Fruit fly (Drosophila melanogaster) whole organism, embryonic: ENCODE results near the gene Pax.

Experiments used
- CG10274 ChIP-seq: fragments of 200-800 bp; sonication (Bioruptor generic); optimal IDR thresholded peaks from 3 replicates; lab custom pipeline; 2017; ENCODE audit warnings: missing biosample characterization, mild to moderate bottlenecking, missing genetic modification characterization
- CG10959 ChIP-seq: fragments of 200-800 bp; sonication (Bioruptor generic); IDR thresholded peaks from 2 replicates; pipeline ENCODE4 v1.3.6; 2022; ENCODE audit warnings: missing biosample characterization, missing genetic modification characterization
- CG10979 ChIP-seq: fragments of 200-800 bp; sonication (Bioruptor generic); optimal IDR thresholded peaks from 2 replicates; lab custom pipeline; 2018; ENCODE audit warnings: missing biosample characterization, mild to moderate bottlenecking, missing genetic modification characterization, moderate library complexity
- CG11504 ChIP-seq: fragments of 200-800 bp; sonication (Bioruptor generic); optimal IDR thresholded peaks from 3 replicates; lab custom pipeline; 2019; ENCODE audit warnings: missing biosample characterization, mild to moderate bottlenecking, missing genetic modification characterization, moderate library complexity
- CG11723 ChIP-seq: fragments of 200-800 bp; sonication (Bioruptor generic); optimal IDR thresholded peaks from 2 replicates; lab custom pipeline; 2017; ENCODE audit warnings: missing biosample characterization, mild to moderate bottlenecking, missing genetic modification characterization
- CG12299 ChIP-seq: fragments of 200-800 bp; sonication (Bioruptor generic); optimal IDR thresholded peaks from 2 replicates; lab custom pipeline; 2018; ENCODE audit warnings: missing biosample characterization, mild to moderate bottlenecking, missing genetic modification characterization
- CG12659 ChIP-seq: fragments of 200-800 bp; sonication (Bioruptor generic); optimal IDR thresholded peaks from 3 replicates; lab custom pipeline; 2017; ENCODE audit warnings: mild to moderate bottlenecking, missing biosample characterization, missing genetic modification reagents, missing genetic modification characterization
- CG13123 ChIP-seq: fragments of 200-800 bp; sonication (Bioruptor generic); optimal IDR thresholded peaks from 2 replicates; lab custom pipeline; 2016; ENCODE audit warnings: missing biosample characterization, missing genetic modification characterization
- CG14710 ChIP-seq: fragments of 200-800 bp; sonication (Bioruptor generic); optimal IDR thresholded peaks from 3 replicates; lab custom pipeline; 2019; ENCODE audit warnings: missing biosample characterization, mild to moderate bottlenecking, missing genetic modification characterization, moderate library complexity
- CG15696 ChIP-seq: fragments of 200-800 bp; sonication (Bioruptor generic); optimal IDR thresholded peaks from 2 replicates; lab custom pipeline; 2019; ENCODE audit warnings: missing biosample characterization, mild to moderate bottlenecking, missing genetic modification characterization, moderate library complexity
- CG17385 ChIP-seq: fragments of 200-800 bp; sonication (Bioruptor generic); optimal IDR thresholded peaks from 3 replicates; lab custom pipeline; 2018; ENCODE audit warnings: missing biosample characterization, mild to moderate bottlenecking, missing genetic modification characterization
- CG18262 ChIP-seq: fragments of 200-800 bp; optimal IDR thresholded peaks from 3 replicates; lab custom pipeline; 2019; ENCODE audit warnings: missing biosample characterization, mild to moderate bottlenecking, missing genetic modification characterization, moderate library complexity
- CG18599 ChIP-seq: fragments of 200-800 bp; sonication (Bioruptor generic); optimal IDR thresholded peaks from 3 replicates; lab custom pipeline; 2017; ENCODE audit warnings: missing biosample characterization, missing genetic modification characterization, mild to moderate bottlenecking, moderate library complexity, missing genetic modification reagents
- CG2120 ChIP-seq: fragments of 200-800 bp; sonication (Bioruptor generic); optimal IDR thresholded peaks from 3 replicates; lab custom pipeline; 2016; ENCODE audit warnings: missing biosample characterization, missing genetic modification characterization
- CG2678 ChIP-seq: fragments of 200-800 bp; sonication (Bioruptor generic); optimal IDR thresholded peaks from 3 replicates; lab custom pipeline; 2019; ENCODE audit warnings: missing biosample characterization, mild to moderate bottlenecking, missing genetic modification characterization, moderate library complexity
- CG2712 ChIP-seq: fragments of 200-800 bp; optimal IDR thresholded peaks from 3 replicates; lab custom pipeline; 2019; ENCODE audit warnings: missing biosample characterization, mild to moderate bottlenecking, missing genetic modification characterization, moderate library complexity
- CG31441 ChIP-seq: fragments of 200-800 bp; sonication (Bioruptor generic); IDR thresholded peaks from 2 replicates; pipeline ENCODE4 v1.3.6; 2022; ENCODE audit warnings: missing biosample characterization, missing genetic modification characterization
- CG3163 ChIP-seq: fragments of 200-800 bp; sonication (Bioruptor generic); optimal IDR thresholded peaks from 3 replicates; lab custom pipeline; 2016; ENCODE audit warnings: missing biosample characterization, missing genetic modification characterization
- CG32532 ChIP-seq: fragments of 200-800 bp; sonication (Bioruptor generic); IDR thresholded peaks from 2 replicates; pipeline ENCODE4 v1.3.6; 2022; ENCODE audit warnings: missing biosample characterization, missing genetic modification characterization
- CG4424 ChIP-seq: fragments of 200-800 bp; sonication (Bioruptor generic); optimal IDR thresholded peaks from 3 replicates; lab custom pipeline; 2016; ENCODE audit warnings: missing biosample characterization, missing genetic modification characterization
- CG4820 ChIP-seq: fragments of 200-800 bp; sonication (Bioruptor generic); optimal IDR thresholded peaks from 3 replicates; lab custom pipeline; 2016; ENCODE audit warnings: missing biosample characterization, missing genetic modification characterization
- CG7357 ChIP-seq: fragments of 200-800 bp; sonication (Bioruptor generic); IDR thresholded peaks from 3 replicates; pipeline ENCODE4 v1.3.6; 2022; ENCODE audit warnings: missing biosample characterization, missing genetic modification characterization
- CG7556 ChIP-seq: fragments of 200-800 bp; sonication (Bioruptor generic); optimal IDR thresholded peaks from 2 replicates; lab custom pipeline; 2017; ENCODE audit warnings: missing biosample characterization, mild to moderate bottlenecking, missing genetic modification characterization
- CG8924 ChIP-seq: fragments of 200-800 bp; optimal IDR thresholded peaks from 3 replicates; lab custom pipeline; 2019; ENCODE audit warnings: missing biosample characterization, mild to moderate bottlenecking, missing genetic modification characterization, moderate library complexity
- D19A ChIP-seq: fragments of 200-800 bp; optimal IDR thresholded peaks from 3 replicates; lab custom pipeline; 2019; ENCODE audit warnings: missing biosample characterization, mild to moderate bottlenecking, missing genetic modification characterization, moderate library complexity
- Fer3 ChIP-seq: fragments of 200-800 bp; sonication (Bioruptor generic); optimal IDR thresholded peaks from 2 replicates; lab custom pipeline; 2018; ENCODE audit warnings: missing biosample characterization, mild to moderate bottlenecking, missing genetic modification characterization, moderate library complexity
- HHEX ChIP-seq: fragments of 200-800 bp; sonication (Bioruptor generic); optimal IDR thresholded peaks from 3 replicates; lab custom pipeline; 2017; ENCODE audit warnings: missing biosample characterization, mild to moderate bottlenecking, missing genetic modification characterization, missing genetic modification reagents
- Hey ChIP-seq: fragments of 200-800 bp; sonication (Bioruptor generic); optimal IDR thresholded peaks from 3 replicates; lab custom pipeline; 2018; ENCODE audit warnings: missing biosample characterization, mild to moderate bottlenecking, missing genetic modification characterization
- Hmr ChIP-seq: fragments of 200-800 bp; sonication (Bioruptor generic); optimal IDR thresholded peaks from 3 replicates; lab custom pipeline; 2017; ENCODE audit warnings: mild to moderate bottlenecking, missing biosample characterization, missing genetic modification reagents, missing genetic modification characterization
- Hr51 ChIP-seq, 2 experiments: fragments of 200-800 bp; sonication (Bioruptor generic); optimal IDR thresholded peaks; 2 replicates in 1 of 2; 3 replicates in 1 of 2; lab custom pipeline; 2016 to 2018; ENCODE audit warnings: missing biosample characterization in 2 of 2, missing genetic modification characterization in 2 of 2, mild to moderate bottlenecking in 1 of 2, moderate library complexity in 1 of 2
- Med ChIP-seq: fragments of 200-800 bp; sonication (Bioruptor generic); peaks from one replicate; lab custom pipeline; 2016; ENCODE audit warnings: missing biosample characterization, missing genetic modification characterization, mild to moderate bottlenecking, inconsistent platforms, moderate library complexity
- Oli ChIP-seq: fragments of 200-800 bp; sonication (Bioruptor generic); optimal IDR thresholded peaks from 2 replicates; lab custom pipeline; 2018; ENCODE audit warnings: missing biosample characterization, mild to moderate bottlenecking, missing genetic modification characterization, moderate library complexity
- Sox102F ChIP-seq: fragments of 200-800 bp; sonication (Bioruptor generic); optimal IDR thresholded peaks from 2 replicates; lab custom pipeline; 2018; ENCODE audit warnings: missing biosample characterization, mild to moderate bottlenecking, missing genetic modification characterization, moderate library complexity
- TFAM ChIP-seq: fragments of 200-800 bp; sonication (Bioruptor generic); optimal IDR thresholded peaks from 2 replicates; lab custom pipeline; 2017; ENCODE audit warnings: missing biosample characterization, missing genetic modification characterization, inconsistent platforms
- Xbp1 ChIP-seq: fragments of 200-800 bp; sonication (Bioruptor generic); optimal IDR thresholded peaks from 3 replicates; lab custom pipeline; 2016; ENCODE audit warnings: missing biosample characterization, mild to moderate bottlenecking, missing genetic modification characterization
- Xrp1 ChIP-seq: fragments of 200-800 bp; sonication (Bioruptor generic); IDR thresholded peaks from 2 replicates; pipeline ENCODE4 v1.3.6; 2022; ENCODE audit warnings: missing biosample characterization, missing genetic modification characterization
- ap ChIP-seq: fragments of 200-800 bp; sonication (Bioruptor generic); IDR thresholded peaks from 2 replicates; pipeline ENCODE4 v1.3.6; 2022; ENCODE audit warnings: missing biosample characterization, missing genetic modification characterization
- bsh ChIP-seq, 2 experiments: fragments of 200-800 bp; sonication (Bioruptor generic); optimal IDR thresholded peaks; 2 replicates each; lab custom pipeline; 2017 to 2018; ENCODE audit warnings: mild to moderate bottlenecking in 2 of 2, missing biosample characterization in 2 of 2, missing genetic modification characterization in 2 of 2, moderate library complexity in 1 of 2
- dmrt11E ChIP-seq: fragments of 200-800 bp; sonication (Bioruptor generic); optimal IDR thresholded peaks from 3 replicates; lab custom pipeline; 2018; ENCODE audit warnings: missing biosample characterization, mild to moderate bottlenecking, missing genetic modification characterization, moderate library complexity
- ind ChIP-seq: fragments of 200-800 bp; sonication (Bioruptor generic); optimal IDR thresholded peaks from 3 replicates; lab custom pipeline; 2016; ENCODE audit warnings: missing biosample characterization, missing genetic modification characterization
- lbe ChIP-seq: fragments of 200-800 bp; sonication (Bioruptor generic); optimal IDR thresholded peaks from 2 replicates; lab custom pipeline; 2016; ENCODE audit warnings: missing biosample characterization, mild to moderate bottlenecking, missing genetic modification characterization
- mld ChIP-seq: fragments of 200-800 bp; sonication (Bioruptor generic); IDR thresholded peaks from 3 replicates; pipeline ENCODE4 v1.3.6; 2022; ENCODE audit warnings: missing biosample characterization, missing genetic modification characterization; ENCODE audit not compliant: partially characterized antibody
- nerfin-2 ChIP-seq: fragments of 200-800 bp; sonication (Bioruptor generic); IDR thresholded peaks from 2 replicates; pipeline ENCODE4 v1.3.6; 2022; ENCODE audit warnings: missing biosample characterization, missing genetic modification characterization; ENCODE audit not compliant: partially characterized antibody
- pan ChIP-seq, 4 experiments: fragments of >200 bp in 3 of 4; fragments of 200-800 bp in 1 of 4; sonication (Bioruptor generic) in 1 of 4; optimal IDR thresholded peaks in 3 of 4; IDR thresholded peaks in 1 of 4; 2 replicates each; pipeline versions ENCODE4 v1.3.6 to Lab custom; 2017 to 2022; ENCODE audit warnings: missing biosample characterization in 2 of 4, missing genetic modification characterization in 2 of 4, mixed read lengths in 1 of 4
- phol ChIP-seq: fragments of 200-800 bp; sonication (Bioruptor generic); optimal IDR thresholded peaks from 3 replicates; lab custom pipeline; 2018; ENCODE audit warnings: missing biosample characterization, mild to moderate bottlenecking, missing genetic modification characterization, moderate library complexity
- seq ChIP-seq: fragments of 200-800 bp; sonication (Bioruptor generic); IDR thresholded peaks from 2 replicates; pipeline ENCODE4 v1.3.6; 2022; ENCODE audit warnings: missing biosample characterization, missing genetic modification characterization
- slbo ChIP-seq: fragments of 200-800 bp; sonication (Bioruptor generic); IDR thresholded peaks from 2 replicates; pipeline ENCODE4 v1.3.6; 2022; ENCODE audit warnings: missing biosample characterization, missing genetic modification characterization
- vfl ChIP-seq: fragments of 200-800 bp; sonication (Bioruptor generic); optimal IDR thresholded peaks from 2 replicates; lab custom pipeline; 2016; ENCODE audit warnings: missing biosample characterization, missing genetic modification characterization
- vvl ChIP-seq: fragments of 200-800 bp; sonication (Bioruptor generic); IDR thresholded peaks from 2 replicates; pipeline ENCODE4 v1.3.6; 2022; ENCODE audit warnings: missing biosample characterization, missing genetic modification characterization

The Pax gene

DNA sequence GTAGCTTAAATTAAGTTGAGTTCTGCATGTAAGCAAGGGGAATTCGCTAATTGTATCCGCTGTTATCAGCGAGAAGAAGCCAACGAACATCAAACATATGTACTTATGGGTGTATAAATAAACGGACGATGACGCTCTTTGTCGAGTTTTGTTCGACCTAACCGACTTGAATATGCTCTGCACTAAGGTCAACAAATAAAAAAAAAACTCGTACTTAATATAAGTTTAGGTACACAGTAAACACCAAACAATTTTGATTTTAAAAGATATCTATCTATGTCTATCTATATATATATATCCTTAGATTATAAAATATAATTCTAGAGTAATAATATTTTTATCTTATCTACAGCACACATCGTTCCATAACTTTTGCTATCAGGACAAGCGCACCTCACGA is 61.8 kb downstream of the Pax start (continued):
- TF ChIP-seq CG13123 (GFP tag; lab: Kevin White, UChicago) (no peak), CG17385 (GFP tag; lab: Kevin White, UChicago) (peak; percentile 1), Hr51 (GFP tag; optimal IDR thresholded peaks at IDR 0.05; lab: Kevin White, UChicago) (peak in 1 of 2 experiments; percentile 35), bsh (GFP tag; optimal IDR thresholded peaks at IDR 0.05; lab: Kevin White, UChicago) (peak in 1 of 2 experiments; percentile 22), slbo (GFP tag; lab: Robert Waterston, UW) (peak; percentile 51), vfl (GFP tag; lab: Kevin White, UChicago) (no peak), Hmr (GFP tag; lab: Kevin White, UChicago) (peak; percentile 45), CG10959 (GFP tag; lab: Robert Waterston, UW) (no peak), CG11723 (GFP tag; lab: Kevin White, UChicago) (peak; percentile 1), CG4820 (GFP tag; lab: Kevin White, UChicago) (peak; percentile 18), CG32532 (GFP tag; lab: Robert Waterston, UW) (peak; percentile 26; the same call in 1 of the 2 replicates), Hey (tag; lab: Kevin White, UChicago) (no peak), CG12299 (tag; lab: Kevin White, UChicago) (no peak), CG2120 (GFP tag; lab: Kevin White, UChicago) (peak; percentile 38), CG7357 (0 out of 3 replicates have a peak, but pooled peaks have one; percentile 27), D19A (tag; lab: Kevin White, UChicago) (peak; percentile 84), seq (no peak), CG11504 (peak; percentile 38), CG3163 (GFP tag; lab: Kevin White, UChicago) (no peak), CG12659 (no peak), CG14710 (tag; lab: Kevin White, UChicago) (peak; percentile 5), HHEX (peak; percentile 26), Sox102F (peak; percentile 1), CG8924 (tag; lab: Kevin White, UChicago) (peak; percentile 2), nerfin-2 (GFP tag; lab: Robert Waterston, UW) (no peak), CG10979 (tag; lab: Kevin White, UChicago) (peak; percentile 38), CG10274 (peak; percentile 86), pan (optimal IDR thresholded peaks at IDR 0.05; lab: Kevin White, UChicago) (no peak), pan (GFP tag; optimal IDR thresholded peaks at IDR 0.05 in 1 of 2, IDR thresholded peaks at IDR 0.05 in 1 of 2) (peak in 1 of 2 experiments; percentile 7), CG2712 (tag; lab: Kevin White, UChicago) (peak; percentile 50), ind (GFP tag; lab: Kevin White, UChicago) (peak; percentile 19), CG18599 (peak; percentile 40), CG2678 (tag; lab: Kevin White, UChicago) (peak; percentile 47), Xrp1 (GFP tag; lab: Robert Waterston, UW) (peak; percentile 37; the same call in 1 of the 2 replicates), dmrt11E (tag; lab: Kevin White, UChicago) (peak; percentile 35), TFAM (no peak), Oli (tag; lab: Kevin White, UChicago) (peak; percentile 29), CG7556 (peak; percentile 14), CG4424 (peak; percentile 26), CG31441 (GFP tag; lab: Robert Waterston, UW) (peak; percentile 43), Fer3 (peak; percentile 33), vvl (peak; percentile 48), CG18262 (tag; lab: Kevin White, UChicago) (peak; percentile 35), Xbp1 (GFP tag; lab: Kevin White, UChicago) (peak; percentile 28), lbe (peak; percentile 31), mld (GFP tag; lab: Robert Waterston, UW) (no peak), ap (no peak), Med (GFP tag; lab: Kevin White, UChicago) (peak; percentile 63), phol (tag; lab: Kevin White, UChicago) (peak; percentile 26), CG15696 (peak; percentile 45)
